Worm (Caenorhabditis elegans) whole organism, early embryonic: ENCODE measurements around the gene rnh-1.2.

Source experiments
- B0310.2 ChIP-seq: sonication (generic microtip); optimal IDR thresholded peaks from 2 replicates; lab custom pipeline; 2016; ENCODE audit warnings: mild to moderate bottlenecking, missing genetic modification characterization, missing compliant biosample characterization
- F13C5.2 ChIP-seq: sonication (generic microtip); optimal IDR thresholded peaks from 2 replicates; lab custom pipeline; 2017; ENCODE audit warnings: mild to moderate bottlenecking, missing genetic modification characterization, inconsistent platforms, missing compliant biosample characterization
- aly-1 ChIP-seq: sonication (generic microtip); optimal IDR thresholded peaks from 2 replicates; lab custom pipeline; 2016; ENCODE audit warnings: missing genetic modification characterization, missing compliant biosample characterization
- ama-1 ChIP-seq: fragments of 150-350 bp; optimal IDR thresholded peaks from 2 replicates; lab custom pipeline; 2014
- ceh-13 ChIP-seq: fragments of 200-800 bp; sonication (Bioruptor generic); optimal IDR thresholded peaks from 2 replicates; lab custom pipeline; 2018; ENCODE audit warnings: mild to moderate bottlenecking, missing genetic modification characterization, missing compliant biosample characterization
- ceh-36 ChIP-seq: sonication (generic microtip); optimal IDR thresholded peaks from 2 replicates; lab custom pipeline; 2016; ENCODE audit warnings: missing genetic modification characterization, inconsistent platforms, missing compliant biosample characterization
- ets-7 ChIP-seq: sonication (generic microtip); optimal IDR thresholded peaks from 2 replicates; lab custom pipeline; 2016; ENCODE audit warnings: missing genotype, missing genetic modification characterization, missing compliant biosample characterization
- flt-1 ChIP-seq: fragments of 200-800 bp; sonication (Bioruptor generic); IDR thresholded peaks from 2 replicates; pipeline ENCODE4 v1.3.6; 2022; ENCODE audit warnings: missing genetic modification characterization, missing compliant biosample characterization
- hmbx-1 ChIP-seq: sonication (generic microtip); optimal IDR thresholded peaks from 2 replicates; lab custom pipeline; 2016; ENCODE audit warnings: mild to moderate bottlenecking, missing genetic modification characterization, missing compliant biosample characterization
- hmg-4 ChIP-seq: fragments of 200-800 bp; sonication (Bioruptor generic); optimal IDR thresholded peaks from 2 replicates; lab custom pipeline; 2018; ENCODE audit warnings: mild to moderate bottlenecking, missing genetic modification characterization, missing compliant biosample characterization
- hnd-1 ChIP-seq: sonication (generic microtip); optimal IDR thresholded peaks from 2 replicates; lab custom pipeline; 2016; ENCODE audit warnings: missing genetic modification characterization, missing compliant biosample characterization
- pes-1 ChIP-seq: fragments of 200-800 bp; sonication (Bioruptor generic); IDR thresholded peaks from 2 replicates; pipeline ENCODE4 v1.3.6; 2022; ENCODE audit warnings: missing genetic modification reagents, missing genetic modification characterization, missing compliant biosample characterization
- scrt-1 ChIP-seq: fragments of 200-800 bp; sonication (Bioruptor generic); IDR thresholded peaks from 2 replicates; pipeline ENCODE4 v1.3.6; 2022; ENCODE audit warnings: missing genetic modification characterization, missing compliant biosample characterization
- sea-1 ChIP-seq: fragments of 200-800 bp; sonication (Bioruptor generic); conservative IDR thresholded peaks from 2 replicates; pipeline ENCODE4 v1.3.6; 2022; ENCODE audit warnings: missing genetic modification characterization, missing compliant biosample characterization
- tbx-11 ChIP-seq: fragments of 200-800 bp; sonication (Bioruptor generic); IDR thresholded peaks from 2 replicates; pipeline ENCODE4 v1.3.6; 2022; ENCODE audit warnings: missing genetic modification characterization, missing compliant biosample characterization
- tbx-37 ChIP-seq: fragments of 200-800 bp; sonication (Bioruptor generic); conservative IDR thresholded peaks from 2 replicates; pipeline ENCODE4 v1.3.6; 2022; ENCODE audit warnings: missing genetic modification reagents, missing genetic modification characterization, missing compliant biosample characterization
- tra-4 ChIP-seq: sonication (generic microtip); optimal IDR thresholded peaks from 2 replicates; lab custom pipeline; 2017; ENCODE audit warnings: missing genetic modification characterization, missing compliant biosample characterization

rnh-1.2 gene

DNA sequence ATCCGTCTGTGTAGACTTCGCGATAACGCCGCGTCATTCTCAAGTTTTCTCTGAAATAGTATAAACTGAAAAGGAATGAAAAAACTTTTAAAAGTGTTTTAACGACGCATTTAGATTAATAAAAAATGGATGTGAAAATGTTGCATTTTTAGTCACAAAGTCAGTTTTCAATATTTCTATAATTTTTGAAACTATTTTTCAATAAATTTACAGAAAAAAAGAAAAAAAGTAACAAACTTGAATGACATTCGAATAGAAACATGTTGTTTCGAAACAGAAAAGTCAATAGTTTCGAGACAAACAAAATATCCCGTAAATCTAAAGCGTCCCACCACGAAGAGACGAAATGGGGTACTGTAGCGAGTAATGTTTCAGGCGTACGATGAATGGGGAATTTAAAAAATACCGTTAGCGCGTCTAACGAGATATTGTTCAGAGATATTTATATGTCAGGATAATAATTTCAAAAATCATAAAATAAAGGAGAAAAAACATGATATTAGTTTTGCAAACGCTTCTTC lies at the start of gene rnh-1.2:
TSS of gene rnh-1.2 (minus strand) at position 51 of the 521 bp plus-strand sequence.
- TF ChIP-seq hmg-4 (GFP tag; lab: Kevin White, UChicago), result no peak
- TF ChIP-seq ceh-36 (tag; lab: Kevin White, UChicago), result no peak
- no peak for TF ChIP-seq tbx-11 (GFP tag; lab: Robert Waterston, UW)

- TF ChIP-seq pes-1 (GFP tag; lab: Robert Waterston, UW) (no peak; the same call in 1 of the 2 replicates), ceh-36 (tag; lab: Kevin White, UChicago) (no peak), tbx-37 (GFP tag; lab: Robert Waterston, UW) (no peak), sea-1 (no peak), hmbx-1 (tag; lab: Kevin White, UChicago) (no peak), flt-1 (GFP tag; lab: Robert Waterston, UW) (no peak), ets-7 (tag; lab: Kevin White, UChicago) (no peak), ama-1 (no peak), tra-4 (tag; lab: Kevin White, UChicago) (no peak), hmg-4 (GFP tag; lab: Kevin White, UChicago) (no peak), F13C5.2 (no peak), tbx-11 (GFP tag; lab: Robert Waterston, UW) (no peak), scrt-1 (no peak), hnd-1 (tag; lab: Kevin White, UChicago) (no peak), B0310.2 (tag; lab: Kevin White, UChicago) (no peak), ceh-13 (no peak), aly-1 (tag; lab: Kevin White, UChicago) (no peak)
These were observed 49.3 kb upstream of the rnh-1.2 start, which contains the start of gene vgln-1 for ce11 chrII:9891031-9891689. vgln-1 (minus strand) TSS chrII:9891081.

DNA sequence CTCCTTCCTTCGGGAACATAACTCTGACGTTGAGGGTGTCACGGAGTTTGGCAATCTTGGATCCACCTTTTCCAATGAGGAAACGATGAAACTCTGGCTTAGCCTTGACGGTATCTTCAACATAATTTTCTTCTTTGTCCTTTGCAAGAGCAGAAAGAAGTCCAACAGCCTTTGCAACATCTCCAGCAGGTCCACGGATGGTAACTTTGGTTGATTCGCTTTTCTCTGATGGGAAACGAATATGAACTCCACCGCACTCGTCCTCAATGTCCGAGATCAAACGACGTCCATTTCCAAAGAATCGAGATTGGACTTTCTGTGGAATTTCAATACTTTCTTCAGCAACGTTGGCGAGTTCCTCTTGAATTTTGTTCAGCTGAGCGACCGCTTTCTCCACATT lies 46.7 kb upstream of the rnh-1.2 start:
- no peak for TF ChIP-seq scrt-1
- TF ChIP-seq B0310.2 (tag; lab: Kevin White, UChicago), result no peak
- TF ChIP-seq hmg-4 (GFP tag; lab: Kevin White, UChicago), result no peak
- no peak for TF ChIP-seq flt-1 (GFP tag; lab: Robert Waterston, UW)
- TF ChIP-seq pes-1 (GFP tag; lab: Robert Waterston, UW), result no peak
- no peak for TF ChIP-seq hmbx-1 (tag; lab: Kevin White, UChicago)
- no peak for TF ChIP-seq tbx-11 (GFP tag; lab: Robert Waterston, UW)
- no peak for TF ChIP-seq F13C5.2
- no peak for TF ChIP-seq ceh-36 (tag; lab: Kevin White, UChicago)
- no peak for TF ChIP-seq tra-4 (tag; lab: Kevin White, UChicago)
- TF ChIP-seq sea-1, result no peak
- TF ChIP-seq aly-1 (tag; lab: Kevin White, UChicago), result no peak
- no peak for TF ChIP-seq ceh-13
- no peak for TF ChIP-seq ama-1
- no peak for TF ChIP-seq tbx-37 (GFP tag; lab: Robert Waterston, UW)

DNA sequence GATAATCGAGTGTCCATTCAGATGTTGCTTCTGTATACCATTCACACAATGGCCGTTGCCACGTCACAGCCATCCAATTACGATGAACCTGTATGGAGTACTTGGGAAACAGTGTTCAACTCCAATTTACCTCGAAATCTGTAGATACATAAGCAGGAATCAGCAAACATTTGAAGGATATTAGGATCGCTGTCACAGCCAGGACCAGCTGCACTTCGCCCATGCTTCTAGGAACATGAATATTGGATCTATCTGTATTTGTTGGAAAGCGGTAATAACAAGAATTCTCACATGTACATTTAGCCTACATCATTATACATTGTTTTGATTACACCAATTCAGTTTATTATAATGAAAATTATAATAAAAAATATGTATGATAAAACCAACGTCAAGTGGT lies 44.4 kb upstream of the rnh-1.2 start, which contains the start of gene algn-8:
TSS of gene algn-8 (minus strand) at position 227 of the 400 bp plus-strand sequence.
- no peak for TF ChIP-seq F13C5.2
- TF ChIP-seq hnd-1 (tag; lab: Kevin White, UChicago), result no peak
- no peak for TF ChIP-seq ceh-13
- TF ChIP-seq tra-4 (tag; lab: Kevin White, UChicago), result no peak
- TF ChIP-seq pes-1 (GFP tag; lab: Robert Waterston, UW), result no peak
- TF ChIP-seq B0310.2 (tag; lab: Kevin White, UChicago), result no peak
- no peak for TF ChIP-seq tbx-11 (GFP tag; lab: Robert Waterston, UW)
- no peak for TF ChIP-seq sea-1
- no peak for TF ChIP-seq tbx-37 (GFP tag; lab: Robert Waterston, UW)
- no peak for TF ChIP-seq ama-1
- TF ChIP-seq aly-1 (tag; lab: Kevin White, UChicago), result no peak

DNA sequence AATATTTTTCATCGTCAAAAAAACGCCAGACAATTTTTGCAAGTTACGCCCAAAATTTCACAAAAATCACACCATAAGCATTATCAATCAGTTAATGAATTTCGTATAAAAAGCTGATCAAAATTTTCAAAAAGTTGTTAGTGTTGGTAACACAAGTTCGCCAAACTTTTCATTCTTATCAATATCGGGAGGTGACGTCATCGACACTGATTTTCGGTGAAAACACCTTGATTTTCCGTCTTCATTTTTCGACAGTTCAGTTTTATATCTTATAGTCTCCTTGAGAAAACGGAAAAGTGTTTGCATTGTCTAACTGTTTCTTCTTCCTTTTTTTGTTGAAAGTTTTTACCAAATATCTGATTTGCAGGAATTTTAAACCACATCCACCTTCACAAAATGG lies 39.0 kb upstream of the rnh-1.2 start, which contains the start of gene C08H9.15:
TSS of gene C08H9.15 (plus strand) at position 368 of the 400 bp plus-strand sequence.
- no peak for TF ChIP-seq ceh-36 (tag; lab: Kevin White, UChicago)
- TF ChIP-seq ama-1, result no peak
- TF ChIP-seq hmbx-1 (tag; lab: Kevin White, UChicago), result no peak
- no peak for TF ChIP-seq sea-1
- TF ChIP-seq tbx-11 (GFP tag; lab: Robert Waterston, UW), result no peak
- no peak for TF ChIP-seq tra-4 (tag; lab: Kevin White, UChicago)
- no peak for TF ChIP-seq pes-1 (GFP tag; lab: Robert Waterston, UW)
- no peak for TF ChIP-seq hnd-1 (tag; lab: Kevin White, UChicago)
- TF ChIP-seq ets-7 (tag; lab: Kevin White, UChicago), result no peak
- TF ChIP-seq hmg-4 (GFP tag; lab: Kevin White, UChicago), result no peak
- TF ChIP-seq ceh-13, result no peak
- TF ChIP-seq B0310.2 (tag; lab: Kevin White, UChicago), result no peak
- no peak for TF ChIP-seq F13C5.2
- no peak for TF ChIP-seq flt-1 (GFP tag; lab: Robert Waterston, UW)

DNA sequence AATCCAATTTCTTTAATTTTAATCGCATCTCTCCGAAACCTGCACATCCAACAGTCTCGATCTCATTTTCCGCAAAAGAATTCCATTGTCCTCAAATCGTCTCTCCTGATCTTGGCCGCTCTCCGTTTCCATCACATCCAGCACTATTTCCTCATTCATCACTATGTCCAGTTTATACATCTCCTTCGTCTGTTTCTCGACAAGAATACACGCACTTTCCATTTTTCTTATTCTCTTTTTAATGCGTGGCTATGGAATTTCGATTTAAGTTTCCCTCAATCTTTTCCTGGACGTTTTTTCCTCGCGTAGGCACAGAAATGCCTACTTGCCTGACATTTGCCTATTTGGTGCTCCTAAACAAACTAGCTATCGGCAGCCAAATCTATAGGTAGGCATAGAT lies 38.0 kb upstream of the rnh-1.2 start:
- no peak for TF ChIP-seq hmg-4 (GFP tag; lab: Kevin White, UChicago)
- no peak for TF ChIP-seq ets-7 (tag; lab: Kevin White, UChicago)
- TF ChIP-seq F13C5.2, result no peak
- TF ChIP-seq tbx-11 (GFP tag; lab: Robert Waterston, UW), result no peak
- TF ChIP-seq pes-1 (GFP tag; lab: Robert Waterston, UW), result no peak
- TF ChIP-seq ceh-36 (tag; lab: Kevin White, UChicago), result no peak

DNA sequence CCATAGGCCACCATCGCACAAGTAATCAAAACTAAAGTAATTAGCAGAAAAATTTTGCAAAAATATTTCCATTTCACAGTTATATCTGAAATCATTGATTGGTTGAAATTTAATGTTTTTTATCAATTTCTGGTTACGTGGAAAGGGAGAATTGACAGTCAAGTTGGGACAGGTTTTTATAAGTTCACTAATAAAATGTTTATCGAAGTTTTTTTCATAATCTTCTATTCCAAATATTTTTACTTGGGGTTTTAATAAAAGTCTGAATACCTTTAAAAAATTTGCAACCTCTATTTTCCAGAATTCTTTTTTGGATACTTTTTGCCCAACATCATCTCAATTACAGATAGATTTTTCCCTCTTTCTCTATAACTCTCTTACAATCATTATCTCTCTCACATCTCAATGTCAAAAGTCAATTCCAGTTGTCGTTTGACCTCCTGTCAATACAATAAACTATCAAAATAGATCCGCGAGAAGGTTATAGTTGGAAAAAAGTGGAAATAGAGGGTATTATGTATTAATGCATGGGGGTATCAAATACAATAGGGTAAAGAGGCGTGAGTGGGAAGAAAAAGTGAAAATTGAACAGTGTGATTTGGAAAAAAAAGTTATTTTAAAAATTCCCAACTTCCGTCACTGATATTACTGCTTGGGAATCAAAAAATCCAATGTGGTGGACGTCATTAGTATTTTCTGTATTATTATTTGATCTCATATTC lies 32.8 kb upstream of the rnh-1.2 start, which contains the start of the genes chil-2 and ctsa-3.2:
TSS of gene chil-2 (minus strand) at position 101 of the 722 bp plus-strand sequence.
TSS of gene ctsa-3.2 (plus strand) at position 672 of the 722 bp plus-strand sequence.
- no peak for TF ChIP-seq hnd-1 (tag; lab: Kevin White, UChicago)
- no peak for TF ChIP-seq ceh-13
- no peak for TF ChIP-seq tbx-37 (GFP tag; lab: Robert Waterston, UW)
- no peak for TF ChIP-seq pes-1 (GFP tag; lab: Robert Waterston, UW)
- no peak for TF ChIP-seq aly-1 (tag; lab: Kevin White, UChicago)
- TF ChIP-seq tra-4 (tag; lab: Kevin White, UChicago), result no peak
- TF ChIP-seq hmg-4 (GFP tag; lab: Kevin White, UChicago), result no peak
- no peak for TF ChIP-seq B0310.2 (tag; lab: Kevin White, UChicago)
- no peak for TF ChIP-seq F13C5.2
- no peak for TF ChIP-seq sea-1
- no peak for TF ChIP-seq ama-1
- no peak for TF ChIP-seq scrt-1
- no peak for TF ChIP-seq ceh-36 (tag; lab: Kevin White, UChicago)
- TF ChIP-seq hmbx-1 (tag; lab: Kevin White, UChicago), result no peak
- no peak for TF ChIP-seq flt-1 (GFP tag; lab: Robert Waterston, UW)
- TF ChIP-seq tbx-11 (GFP tag; lab: Robert Waterston, UW), result no peak
- TF ChIP-seq ets-7 (tag; lab: Kevin White, UChicago), result no peak
